Fruit fly (Drosophila melanogaster) whole organism, prepupa: ENCODE measurements around the gene dx.

Experiments used
- Blimp-1 ChIP-seq: fragments of 200-800 bp; sonication (Bioruptor generic); optimal IDR thresholded peaks from 3 replicates; lab custom pipeline; 2017; ENCODE audit warnings: missing biosample characterization, missing genetic modification characterization, mild to moderate bottlenecking, moderate library complexity, missing genetic modification reagents
- Eip93F ChIP-seq: fragments of 200-800 bp; sonication (Bioruptor generic); optimal IDR thresholded peaks from 2 replicates; lab custom pipeline; 2016; ENCODE audit warnings: missing biosample characterization, mild to moderate bottlenecking, missing genetic modification characterization
- Hr39 ChIP-seq: fragments of 200-800 bp; sonication (Bioruptor generic); optimal IDR thresholded peaks from 2 replicates; lab custom pipeline; 2016; ENCODE audit warnings: missing biosample characterization, missing genetic modification characterization
- Sox102F ChIP-seq: fragments of 200-800 bp; sonication (Bioruptor generic); optimal IDR thresholded peaks from 2 replicates; lab custom pipeline; 2016; ENCODE audit warnings: missing biosample characterization, mild to moderate bottlenecking, missing genetic modification characterization
- achi ChIP-seq: fragments of 200-800 bp; sonication (Bioruptor generic); optimal IDR thresholded peaks from 3 replicates; lab custom pipeline; 2016; ENCODE audit warnings: missing biosample characterization, missing genetic modification characterization
- dsx ChIP-seq: fragments of 200-800 bp; optimal IDR thresholded peaks from 3 replicates; lab custom pipeline; 2019; ENCODE audit warnings: missing biosample characterization, mild to moderate bottlenecking, missing genetic modification characterization, moderate library complexity; ENCODE audit not compliant: poor library complexity, severe bottlenecking
- fd59A ChIP-seq: fragments of 200-800 bp; sonication (Bioruptor generic); optimal IDR thresholded peaks from 2 replicates; lab custom pipeline; 2017; ENCODE audit warnings: missing biosample characterization, mild to moderate bottlenecking, missing genetic modification characterization, missing genetic modification reagents
- vri ChIP-seq: fragments of 200-800 bp; sonication (Bioruptor generic); optimal IDR thresholded peaks from 3 replicates; lab custom pipeline; 2016; ENCODE audit warnings: missing biosample characterization, mild to moderate bottlenecking, missing genetic modification characterization

- TF ChIP-seq vri (GFP tag; lab: Kevin White, UChicago) (no peak), Sox102F (GFP tag; lab: Kevin White, UChicago) (no peak), fd59A (GFP tag; lab: Kevin White, UChicago) (no peak), Eip93F (GFP tag; lab: Kevin White, UChicago) (no peak), achi (GFP tag; lab: Kevin White, UChicago) (no peak), Hr39 (GFP tag; lab: Kevin White, UChicago) (no peak), Blimp-1 (no peak), dsx (no peak)
Measured at dm6 chrX:6543569-6544173, 9.9 kb downstream of the dx start.
